Worm (Caenorhabditis elegans): ENCODE results near the gene suox-1.

- TF ChIP-seq rpc-1 (optimal IDR thresholded peaks at IDR 0.05) = no peak
- no peak for TF ChIP-seq rpc-1 (tag; optimal IDR thresholded peaks at IDR 0.05)
- TF ChIP-seq F22D6.2 (tag; optimal IDR thresholded peaks at IDR 0.05) = no peak
- no peak for TF ChIP-seq lir-1 (GFP tag; conservative IDR thresholded peaks at IDR 0.05)
- no peak for TF ChIP-seq unc-62 (GFP tag; optimal IDR thresholded peaks at IDR 0.05)
- TF ChIP-seq snpc-4 (GFP tag; optimal IDR thresholded peaks at IDR 0.05) = no peak
- no peak for TF ChIP-seq snpc-4 (tag; optimal IDR thresholded peaks at IDR 0.05)
- TF ChIP-seq akir-1 (GFP tag; optimal IDR thresholded peaks at IDR 0.05) = no peak
- TF ChIP-seq ama-1 (optimal IDR thresholded peaks at IDR 0.05) = no peak
- TF ChIP-seq ama-1 (GFP tag; optimal IDR thresholded peaks at IDR 0.05) = no peak
- no peak for TF ChIP-seq T26A5.8 (tag; optimal IDR thresholded peaks at IDR 0.05)
- TF ChIP-seq bed-1 (GFP tag; IDR thresholded peaks at IDR 0.05) = no peak
- no peak for TF ChIP-seq unc-130 (GFP tag; optimal IDR thresholded peaks at IDR 0.05)
- no peak for TF ChIP-seq madf-3 (GFP tag; IDR thresholded peaks at IDR 0.05)
- no peak for TF ChIP-seq hmg-20 (GFP tag; IDR thresholded peaks at IDR 0.05)
These were observed 38.7 kb downstream of the suox-1 start for ce11 chrX:15536017-15536416.
